Fruit fly (Drosophila melanogaster): Measurements from ENCODE around the gene CG7768.

Gene CG7768

dm6 chr3L:14204659-14205568 lies 13.1 kb upstream of the CG7768 start:
- TF ChIP-seq CG5204 (GFP tag; optimal IDR thresholded peaks at IDR 0.05) (peak; percentile 18), CG1620 (GFP tag; optimal IDR thresholded peaks at IDR 0.05) (no peak)

- TF ChIP-seq CG7045 (GFP tag; optimal IDR thresholded peaks at IDR 0.05) (no peak), ovo (GFP tag; optimal IDR thresholded peaks at IDR 0.05) (no peak), cic (GFP tag; optimal IDR thresholded peaks at IDR 0.05) (no peak), Mnt (GFP tag; optimal IDR thresholded peaks at IDR 0.05) (no peak), CG1620 (GFP tag; optimal IDR thresholded peaks at IDR 0.05) (no peak), CG7101 (tag; optimal IDR thresholded peaks at IDR 0.05) (no peak), pad (GFP tag; optimal IDR thresholded peaks at IDR 0.05) (no peak), CG12768 (GFP tag; optimal IDR thresholded peaks at IDR 0.05) (no peak), cnc (optimal IDR thresholded peaks at IDR 0.05) (no peak)
These were observed 10.6 kb upstream of the CG7768 start for dm6 chr3L:14207361-14207760.

- TF ChIP-seq Hr96 (GFP tag; optimal IDR thresholded peaks at IDR 0.05) = no peak
- TF ChIP-seq toe (GFP tag; optimal IDR thresholded peaks at IDR 0.05) = no peak
- TF ChIP-seq ovo (GFP tag; optimal IDR thresholded peaks at IDR 0.05) = no peak
- TF ChIP-seq bab1 (GFP tag; optimal IDR thresholded peaks at IDR 0.05) = no peak
- TF ChIP-seq cic (GFP tag; optimal IDR thresholded peaks at IDR 0.05) = no peak
- no peak for TF ChIP-seq CG33017 (tag; optimal IDR thresholded peaks at IDR 0.05)
- no peak for TF ChIP-seq CG12768 (GFP tag; optimal IDR thresholded peaks at IDR 0.05)
- no peak for TF ChIP-seq tj (GFP tag; optimal IDR thresholded peaks at IDR 0.05)
- no peak for TF ChIP-seq CG5204 (GFP tag; optimal IDR thresholded peaks at IDR 0.05)
- no peak for TF ChIP-seq Clk (GFP tag; optimal IDR thresholded peaks at IDR 0.05)
- no peak for TF ChIP-seq cnc (optimal IDR thresholded peaks at IDR 0.05)
- no peak for TF ChIP-seq CG7101 (tag; optimal IDR thresholded peaks at IDR 0.05)
- TF ChIP-seq CG11617 (GFP tag; optimal IDR thresholded peaks at IDR 0.05) = no peak
- TF ChIP-seq kay (GFP tag; ENCODE audit: borderline replicate concordance) = no peak
- TF ChIP-seq CG1620 (GFP tag; optimal IDR thresholded peaks at IDR 0.05) = no peak
- TF ChIP-seq CG7045 (GFP tag; optimal IDR thresholded peaks at IDR 0.05) = no peak
- no peak for TF ChIP-seq Crg-1 (GFP tag; optimal IDR thresholded peaks at IDR 0.05)
These were observed 9.0 kb upstream of the CG7768 start for dm6 chr3L:14208974-14209373.

- TF ChIP-seq tj (GFP tag; optimal IDR thresholded peaks at IDR 0.05) (no peak), bab1 (GFP tag; optimal IDR thresholded peaks at IDR 0.05) (no peak), Clk (GFP tag; optimal IDR thresholded peaks at IDR 0.05) (no peak), Mnt (GFP tag; optimal IDR thresholded peaks at IDR 0.05) (no peak), CG5204 (GFP tag; optimal IDR thresholded peaks at IDR 0.05) (no peak), CG14711 (tag; optimal IDR thresholded peaks at IDR 0.05) (no peak), Crg-1 (GFP tag; optimal IDR thresholded peaks at IDR 0.05) (no peak), CG1620 (GFP tag; optimal IDR thresholded peaks at IDR 0.05) (no peak), CG12768 (GFP tag; optimal IDR thresholded peaks at IDR 0.05) (no peak), pad (GFP tag; optimal IDR thresholded peaks at IDR 0.05) (no peak)
These were observed 6.4 kb upstream of the CG7768 start for dm6 chr3L:14211616-14212015.

dm6 chr3L:14212300-14212893 lies 5.6 kb upstream of the CG7768 start:
- TF ChIP-seq Hr96 (GFP tag; optimal IDR thresholded peaks at IDR 0.05) (no peak), cnc (optimal IDR thresholded peaks at IDR 0.05) (no peak), CG1620 (GFP tag; optimal IDR thresholded peaks at IDR 0.05) (no peak), cic (GFP tag; optimal IDR thresholded peaks at IDR 0.05) (no peak), tj (GFP tag; optimal IDR thresholded peaks at IDR 0.05) (no peak), toe (GFP tag; optimal IDR thresholded peaks at IDR 0.05) (no peak), CG7101 (tag; optimal IDR thresholded peaks at IDR 0.05) (no peak), Mnt (GFP tag; optimal IDR thresholded peaks at IDR 0.05) (no peak), CG11617 (GFP tag; optimal IDR thresholded peaks at IDR 0.05) (no peak), Clk (GFP tag; optimal IDR thresholded peaks at IDR 0.05) (no peak), bab1 (GFP tag; optimal IDR thresholded peaks at IDR 0.05) (no peak), CG12768 (GFP tag; optimal IDR thresholded peaks at IDR 0.05) (no peak), CG33017 (tag; optimal IDR thresholded peaks at IDR 0.05) (no peak), kay (GFP tag; ENCODE audit: borderline replicate concordance) (no peak), CG14711 (tag; optimal IDR thresholded peaks at IDR 0.05) (no peak)

- TF ChIP-seq CG7101 (tag; optimal IDR thresholded peaks at IDR 0.05) (no peak), CG12768 (GFP tag; optimal IDR thresholded peaks at IDR 0.05) (no peak), CG1620 (GFP tag; optimal IDR thresholded peaks at IDR 0.05) (no peak), pad (GFP tag; optimal IDR thresholded peaks at IDR 0.05) (no peak), cic (GFP tag; optimal IDR thresholded peaks at IDR 0.05) (no peak), Crg-1 (GFP tag; optimal IDR thresholded peaks at IDR 0.05) (no peak), kay (GFP tag; ENCODE audit: borderline replicate concordance) (no peak), CG5204 (GFP tag; optimal IDR thresholded peaks at IDR 0.05) (no peak), CG11617 (GFP tag; optimal IDR thresholded peaks at IDR 0.05) (no peak), toe (GFP tag; optimal IDR thresholded peaks at IDR 0.05) (no peak), ovo (GFP tag; optimal IDR thresholded peaks at IDR 0.05) (no peak), Clk (GFP tag; optimal IDR thresholded peaks at IDR 0.05) (no peak), bab1 (GFP tag; optimal IDR thresholded peaks at IDR 0.05) (no peak), tj (GFP tag; optimal IDR thresholded peaks at IDR 0.05) (no peak), CG14711 (tag; optimal IDR thresholded peaks at IDR 0.05) (no peak), CG33017 (tag; optimal IDR thresholded peaks at IDR 0.05) (no peak), cnc (optimal IDR thresholded peaks at IDR 0.05) (no peak), CG7045 (GFP tag; optimal IDR thresholded peaks at IDR 0.05) (no peak), Mnt (GFP tag; optimal IDR thresholded peaks at IDR 0.05) (no peak), Hr96 (GFP tag; optimal IDR thresholded peaks at IDR 0.05) (no peak)
These were observed 1.9 kb upstream of the CG7768 start for dm6 chr3L:14216140-14216539.

All from whole organism, adult.